Worm (Caenorhabditis elegans): ENCODE measurements around the gene C44C10.12.

- no peak for TF ChIP-seq lsy-2 (tag; optimal IDR thresholded peaks at IDR 0.05)
- TF ChIP-seq nhr-76 (tag; optimal IDR thresholded peaks at IDR 0.05) = no peak
- TF ChIP-seq unc-39 (tag; optimal IDR thresholded peaks at IDR 0.05) = no peak
- no peak for TF ChIP-seq ceh-83 (GFP tag; optimal IDR thresholded peaks at IDR 0.05)
- TF ChIP-seq snpc-4 (tag; optimal IDR thresholded peaks at IDR 0.05) = no peak
- no peak for TF ChIP-seq ztf-11 (tag; optimal IDR thresholded peaks at IDR 0.05)
- TF ChIP-seq lin-13 (tag; optimal IDR thresholded peaks at IDR 0.05) = no peak
Observed at ce11 chrX:11738602-11739100, 41.9 kb downstream of the C44C10.12 start, which contains the start of gene nspa-9.
